Worm (Caenorhabditis elegans) whole organism, L1 larva: ENCODE results near the gene K10C8.4.

ENCODE experiments used
- C34B4.2 ChIP-seq: sonication (generic microtip); optimal IDR thresholded peaks from 2 replicates; lab custom pipeline; 2017; ENCODE audit warnings: mild to moderate bottlenecking, missing genetic modification characterization, missing compliant biosample characterization
- aly-2 ChIP-seq: fragments of 150-350 bp; optimal IDR thresholded peaks from 2 replicates; lab custom pipeline; 2014; ENCODE audit warnings: missing biosample characterization, missing genetic modification characterization
- ama-1 ChIP-seq: fragments of 150-350 bp; optimal IDR thresholded peaks from 2 replicates; lab custom pipeline; 2014
- blmp-1 ChIP-seq: fragments of 150-350 bp; optimal IDR thresholded peaks from 2 replicates; lab custom pipeline; 2014; ENCODE audit warnings: missing biosample characterization, missing genetic modification characterization
- ceh-63 ChIP-seq: fragments of 200-800 bp; sonication (Bioruptor generic); optimal IDR thresholded peaks from 2 replicates; lab custom pipeline; 2018; ENCODE audit warnings: mild to moderate bottlenecking, missing genetic modification characterization, missing compliant biosample characterization
- ceh-88 ChIP-seq: fragments of 200-800 bp; sonication (Bioruptor generic); IDR thresholded peaks from 2 replicates; pipeline ENCODE4 v1.3.6; 2022; ENCODE audit warnings: missing genetic modification characterization, missing compliant biosample characterization
- ces-1 ChIP-seq: fragments of 150-350 bp; optimal IDR thresholded peaks from 2 replicates; lab custom pipeline; 2014; ENCODE audit warnings: missing biosample characterization, missing genetic modification reagents, missing genetic modification characterization
- dsc-1 ChIP-seq: sonication (generic microtip); optimal IDR thresholded peaks from 2 replicates; lab custom pipeline; 2016; ENCODE audit warnings: mild to moderate bottlenecking, missing genetic modification characterization, missing compliant biosample characterization
- egl-27 ChIP-seq, 2 experiments: fragments of 150-350 bp in 1 of 2; sonication (generic microtip); optimal IDR thresholded peaks; 3 replicates each; lab custom pipeline; 2017 to 2018; ENCODE audit warnings: missing biosample characterization in 2 of 2, missing genetic modification characterization in 2 of 2, missing genetic modification reagents in 2 of 2
- elt-3 ChIP-seq, 6 experiments: fragments of 150-350 bp in 1 of 6; sonication (generic microtip); optimal IDR thresholded peaks; 2 replicates each; lab custom pipeline; 2017 to 2018; ENCODE audit warnings: missing biosample characterization in 6 of 6, missing genetic modification characterization in 6 of 6, inconsistent platforms in 1 of 6
- fkh-10 ChIP-seq: sonication (generic microtip); optimal IDR thresholded peaks from 2 replicates; lab custom pipeline; 2017; ENCODE audit warnings: missing biosample characterization, missing genetic modification reagents, missing genetic modification characterization
- fos-1 ChIP-seq: fragments of 150-350 bp; optimal IDR thresholded peaks from 2 replicates; lab custom pipeline; 2014; ENCODE audit warnings: missing biosample characterization, missing genetic modification characterization
- hlh-4 ChIP-seq: sonication (generic microtip); optimal IDR thresholded peaks from 2 replicates; lab custom pipeline; 2016; ENCODE audit warnings: mild to moderate bottlenecking, missing genetic modification characterization, missing compliant biosample characterization
- hpl-2 ChIP-seq: fragments of 150-350 bp; optimal IDR thresholded peaks from 2 replicates; lab custom pipeline; 2014; ENCODE audit warnings: missing biosample characterization, missing genetic modification reagents, missing genetic modification characterization
- lin-14 ChIP-seq: fragments of 200-800 bp; sonication (Bioruptor generic); optimal IDR thresholded peaks from 2 replicates; lab custom pipeline; 2018; ENCODE audit warnings: mild to moderate bottlenecking, missing genetic modification characterization, moderate library complexity, missing compliant biosample characterization
- lir-3 ChIP-seq: sonication (generic microtip); optimal IDR thresholded peaks from 2 replicates; lab custom pipeline; 2016; ENCODE audit warnings: mild to moderate bottlenecking, missing genetic modification characterization, moderate library complexity, missing compliant biosample characterization; ENCODE audit not compliant: poor library complexity
- lsy-2 ChIP-seq, 2 experiments: fragments of 150-350 bp; optimal IDR thresholded peaks; 2 replicates each; lab custom pipeline; 2014; ENCODE audit warnings: missing biosample characterization in 2 of 2, missing genetic modification characterization in 2 of 2
- mab-9 ChIP-seq: fragments of 200-800 bp; sonication (Bioruptor generic); IDR thresholded peaks from 2 replicates; pipeline ENCODE4 v1.3.6; 2022; ENCODE audit warnings: missing genetic modification reagents, missing genetic modification characterization, missing compliant biosample characterization
- nhr-12 ChIP-seq: sonication (generic microtip); optimal IDR thresholded peaks from 2 replicates; lab custom pipeline; 2017; ENCODE audit warnings: missing biosample characterization, missing genetic modification characterization
- nhr-20 ChIP-seq: sonication (generic microtip); optimal IDR thresholded peaks from 2 replicates; lab custom pipeline; 2016; ENCODE audit warnings: mild to moderate bottlenecking, missing genetic modification characterization, missing compliant biosample characterization
- nhr-237 ChIP-seq: fragments of 150-350 bp; optimal IDR thresholded peaks from 2 replicates; lab custom pipeline; 2014; ENCODE audit warnings: missing biosample characterization, missing genetic modification characterization
- nhr-47 ChIP-seq: sonication (generic microtip); optimal IDR thresholded peaks from 2 replicates; lab custom pipeline; 2016; ENCODE audit warnings: mild to moderate bottlenecking, missing genetic modification characterization, moderate library complexity, missing compliant biosample characterization
- nhr-85 ChIP-seq: sonication (generic microtip); peaks from one replicate; lab custom pipeline; 2016; ENCODE audit warnings: missing genetic modification characterization, inconsistent platforms, missing compliant biosample characterization
- pag-3 ChIP-seq: sonication (generic microtip); optimal IDR thresholded peaks from 2 replicates; lab custom pipeline; 2017; ENCODE audit warnings: missing genetic modification characterization, mild to moderate bottlenecking, missing compliant biosample characterization, antibody characterized with exemption, borderline replicate concordance; ENCODE audit not compliant: insufficient read depth
- swsn-7 ChIP-seq: sonication (generic microtip); optimal IDR thresholded peaks from 2 replicates; lab custom pipeline; 2016; ENCODE audit warnings: missing genetic modification characterization, missing compliant biosample characterization
- tbx-2 ChIP-seq: sonication (generic microtip); optimal IDR thresholded peaks from 2 replicates; lab custom pipeline; 2016; ENCODE audit warnings: missing genetic modification characterization, missing compliant biosample characterization
- tlp-1 ChIP-seq: fragments of 150-350 bp; optimal IDR thresholded peaks from 2 replicates; lab custom pipeline; 2014; ENCODE audit warnings: missing biosample characterization, missing genetic modification characterization
- unc-62 ChIP-seq: fragments of 150-350 bp; optimal IDR thresholded peaks from 2 replicates; lab custom pipeline; 2014; ENCODE audit warnings: missing biosample characterization, missing genetic modification reagents, missing genetic modification characterization
- unc-86 ChIP-seq: sonication (generic microtip); optimal IDR thresholded peaks from 2 replicates; lab custom pipeline; 2016; ENCODE audit warnings: missing genetic modification characterization, missing compliant biosample characterization
- vab-15 ChIP-seq: sonication (generic microtip); optimal IDR thresholded peaks from 2 replicates; lab custom pipeline; 2017; ENCODE audit warnings: missing genotype, mild to moderate bottlenecking, missing genetic modification characterization, missing compliant biosample characterization
- ztf-4 ChIP-seq: fragments of 150-350 bp; optimal IDR thresholded peaks from 2 replicates; lab custom pipeline; 2014; ENCODE audit warnings: missing biosample characterization, missing genetic modification characterization

Gene K10C8.4

ce11 chrV:12667397-12667796 is 28.7 kb upstream of the K10C8.4 start:
- TF ChIP-seq nhr-47 (no peak), nhr-20 (tag; lab: Kevin White, UChicago) (peak; percentile 25), nhr-85 (tag; lab: Kevin White, UChicago) (peak; percentile 65), blmp-1 (tag; lab: Kevin White, UChicago) (peak; percentile 35), swsn-7 (tag; lab: Kevin White, UChicago) (no peak), tbx-2 (tag; lab: Kevin White, UChicago) (no peak), nhr-237 (tag; lab: Kevin White, UChicago) (no peak), tlp-1 (tag; lab: Kevin White, UChicago) (no peak), elt-3 (tag; optimal IDR thresholded peaks at IDR 0.05; lab: Kevin White, UChicago) (peak in 3 of 6 experiments; percentile 37 to 57 (median 40)), fkh-10 (GFP tag; lab: Kevin White, UChicago) (no peak), pag-3 (tag; lab: Kevin White, UChicago) (no peak), lin-14 (GFP tag; lab: Kevin White, UChicago) (peak; percentile 51), ama-1 (no peak), dsc-1 (tag; lab: Kevin White, UChicago) (no peak), unc-86 (tag; lab: Kevin White, UChicago) (no peak), ceh-63 (GFP tag; lab: Kevin White, UChicago) (no peak)

ce11 chrV:12667926-12668325 is 28.1 kb upstream of the K10C8.4 start, which contains the start of gene W05B10.4:
TSS of gene W05B10.4 (plus strand) at chrV:12668226.
- peak; percentile 5 for TF ChIP-seq blmp-1 (tag; lab: Kevin White, UChicago)
- no peak for TF ChIP-seq dsc-1 (tag; lab: Kevin White, UChicago)

- TF ChIP-seq fos-1 (tag; lab: Kevin White, UChicago) (no peak), swsn-7 (tag; lab: Kevin White, UChicago) (no peak), ces-1 (no peak), dsc-1 (tag; lab: Kevin White, UChicago) (no peak), hpl-2 (no peak), lin-14 (GFP tag; lab: Kevin White, UChicago) (no peak)
Measured at ce11 chrV:12670607-12671006, 25.5 kb upstream of the K10C8.4 start, which contains the start of gene srx-116. TSS of gene srx-116 (plus strand) at chrV:12670907.

- TF ChIP-seq lin-14 (GFP tag; lab: Kevin White, UChicago) (peak; percentile 2), fkh-10 (GFP tag; lab: Kevin White, UChicago) (peak; percentile 83), mab-9 (GFP tag; lab: Robert Waterston, UW) (no peak)
Measured at ce11 chrV:12673745-12674144, 22.3 kb upstream of the K10C8.4 start.

- TF ChIP-seq egl-27 (tag; optimal IDR thresholded peaks at IDR 0.05; lab: Kevin White, UChicago) = no peak
- TF ChIP-seq lir-3 (tag; lab: Kevin White, UChicago) = no peak
- no peak for TF ChIP-seq nhr-12 (tag; lab: Kevin White, UChicago)
- TF ChIP-seq pag-3 (tag; lab: Kevin White, UChicago) = no peak
- TF ChIP-seq unc-62 (GFP tag; lab: Kevin White, UChicago) = no peak
- no peak for TF ChIP-seq C34B4.2 (tag; lab: Kevin White, UChicago)
- TF ChIP-seq aly-2 (tag; lab: Kevin White, UChicago) = no peak
- peak; percentile 26 for TF ChIP-seq lin-14 (GFP tag; lab: Kevin White, UChicago)
- TF ChIP-seq vab-15 (tag; lab: Kevin White, UChicago) = no peak
- no peak for TF ChIP-seq lsy-2 (tag; optimal IDR thresholded peaks at IDR 0.05; lab: Kevin White, UChicago)
- TF ChIP-seq fkh-10 (GFP tag; lab: Kevin White, UChicago) = peak; percentile 91
- TF ChIP-seq hlh-4 (tag; lab: Kevin White, UChicago) = no peak
- no peak for TF ChIP-seq elt-3 (tag; optimal IDR thresholded peaks at IDR 0.05; lab: Kevin White, UChicago)
- TF ChIP-seq ztf-4 = no peak
- no peak for TF ChIP-seq ceh-88 (GFP tag; lab: Robert Waterston, UW)
Measured at ce11 chrV:12676299-12676698, 19.8 kb upstream of the K10C8.4 start.
